Worm (Caenorhabditis elegans) whole organism, early embryonic: Measurements from ENCODE around the gene Y55D5A.4.

Experiments used
- B0310.2 ChIP-seq: sonication (generic microtip); optimal IDR thresholded peaks from 2 replicates; lab custom pipeline; 2016; ENCODE audit warnings: mild to moderate bottlenecking, missing genetic modification characterization, missing compliant biosample characterization
- F13C5.2 ChIP-seq: sonication (generic microtip); optimal IDR thresholded peaks from 2 replicates; lab custom pipeline; 2017; ENCODE audit warnings: mild to moderate bottlenecking, missing genetic modification characterization, inconsistent platforms, missing compliant biosample characterization
- aly-1 ChIP-seq: sonication (generic microtip); optimal IDR thresholded peaks from 2 replicates; lab custom pipeline; 2016; ENCODE audit warnings: missing genetic modification characterization, missing compliant biosample characterization
- ama-1 ChIP-seq: fragments of 150-350 bp; optimal IDR thresholded peaks from 2 replicates; lab custom pipeline; 2014
- ceh-13 ChIP-seq: fragments of 200-800 bp; sonication (Bioruptor generic); optimal IDR thresholded peaks from 2 replicates; lab custom pipeline; 2018; ENCODE audit warnings: mild to moderate bottlenecking, missing genetic modification characterization, missing compliant biosample characterization
- ceh-36 ChIP-seq: sonication (generic microtip); optimal IDR thresholded peaks from 2 replicates; lab custom pipeline; 2016; ENCODE audit warnings: missing genetic modification characterization, inconsistent platforms, missing compliant biosample characterization
- ets-7 ChIP-seq: sonication (generic microtip); optimal IDR thresholded peaks from 2 replicates; lab custom pipeline; 2016; ENCODE audit warnings: missing genotype, missing genetic modification characterization, missing compliant biosample characterization
- flt-1 ChIP-seq: fragments of 200-800 bp; sonication (Bioruptor generic); IDR thresholded peaks from 2 replicates; pipeline ENCODE4 v1.3.6; 2022; ENCODE audit warnings: missing genetic modification characterization, missing compliant biosample characterization
- hmbx-1 ChIP-seq: sonication (generic microtip); optimal IDR thresholded peaks from 2 replicates; lab custom pipeline; 2016; ENCODE audit warnings: mild to moderate bottlenecking, missing genetic modification characterization, missing compliant biosample characterization
- hmg-4 ChIP-seq: fragments of 200-800 bp; sonication (Bioruptor generic); optimal IDR thresholded peaks from 2 replicates; lab custom pipeline; 2018; ENCODE audit warnings: mild to moderate bottlenecking, missing genetic modification characterization, missing compliant biosample characterization
- hnd-1 ChIP-seq: sonication (generic microtip); optimal IDR thresholded peaks from 2 replicates; lab custom pipeline; 2016; ENCODE audit warnings: missing genetic modification characterization, missing compliant biosample characterization
- pes-1 ChIP-seq: fragments of 200-800 bp; sonication (Bioruptor generic); IDR thresholded peaks from 2 replicates; pipeline ENCODE4 v1.3.6; 2022; ENCODE audit warnings: missing genetic modification reagents, missing genetic modification characterization, missing compliant biosample characterization
- scrt-1 ChIP-seq: fragments of 200-800 bp; sonication (Bioruptor generic); IDR thresholded peaks from 2 replicates; pipeline ENCODE4 v1.3.6; 2022; ENCODE audit warnings: missing genetic modification characterization, missing compliant biosample characterization
- sea-1 ChIP-seq: fragments of 200-800 bp; sonication (Bioruptor generic); conservative IDR thresholded peaks from 2 replicates; pipeline ENCODE4 v1.3.6; 2022; ENCODE audit warnings: missing genetic modification characterization, missing compliant biosample characterization
- tbx-11 ChIP-seq: fragments of 200-800 bp; sonication (Bioruptor generic); IDR thresholded peaks from 2 replicates; pipeline ENCODE4 v1.3.6; 2022; ENCODE audit warnings: missing genetic modification characterization, missing compliant biosample characterization
- tbx-37 ChIP-seq: fragments of 200-800 bp; sonication (Bioruptor generic); conservative IDR thresholded peaks from 2 replicates; pipeline ENCODE4 v1.3.6; 2022; ENCODE audit warnings: missing genetic modification reagents, missing genetic modification characterization, missing compliant biosample characterization
- tra-4 ChIP-seq: sonication (generic microtip); optimal IDR thresholded peaks from 2 replicates; lab custom pipeline; 2017; ENCODE audit warnings: missing genetic modification characterization, missing compliant biosample characterization

Gene Y55D5A.4

ce11 chrIII:2961840-2962239 is 28.0 kb downstream of the Y55D5A.4 start:
- TF ChIP-seq ama-1 (lab: Kevin White, UChicago) (no peak), aly-1 (no peak), tbx-11 (GFP tag; lab: Robert Waterston, UW) (no peak), B0310.2 (tag; lab: Kevin White, UChicago) (no peak), ceh-13 (GFP tag; lab: Kevin White, UChicago) (no peak), ceh-36 (tag; lab: Kevin White, UChicago) (no peak), pes-1 (GFP tag; lab: Robert Waterston, UW) (no peak), hmbx-1 (no peak), scrt-1 (GFP tag; lab: Robert Waterston, UW) (no peak)

DNA sequence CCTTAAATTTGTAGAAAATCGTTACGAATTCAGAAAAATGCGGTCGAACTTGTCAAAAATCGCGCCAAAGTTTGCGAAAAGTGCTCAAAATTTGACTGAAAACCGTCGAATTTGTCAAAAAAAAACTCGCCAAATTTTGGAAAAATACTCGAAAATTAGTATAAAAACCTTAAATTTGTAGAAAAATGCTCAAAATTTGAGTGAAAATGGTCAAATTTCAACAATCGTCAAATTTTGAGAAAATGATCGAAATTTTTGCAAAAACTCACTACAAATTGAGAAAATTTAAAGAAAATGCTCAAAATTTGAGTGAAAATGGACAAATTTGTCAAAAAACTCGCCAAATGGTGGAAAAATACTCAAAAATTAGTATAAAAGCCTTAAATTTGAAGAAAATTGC is 37.4 kb downstream of the Y55D5A.4 start:
- no peak for TF ChIP-seq tbx-11 (GFP tag; lab: Robert Waterston, UW)
- no peak for TF ChIP-seq hmbx-1
- no peak for TF ChIP-seq hnd-1 (tag; lab: Kevin White, UChicago)
- TF ChIP-seq ceh-13 (GFP tag; lab: Kevin White, UChicago), result no peak
- no peak for TF ChIP-seq F13C5.2 (tag; lab: Kevin White, UChicago)
- no peak for TF ChIP-seq sea-1 (GFP tag; lab: Robert Waterston, UW)

DNA sequence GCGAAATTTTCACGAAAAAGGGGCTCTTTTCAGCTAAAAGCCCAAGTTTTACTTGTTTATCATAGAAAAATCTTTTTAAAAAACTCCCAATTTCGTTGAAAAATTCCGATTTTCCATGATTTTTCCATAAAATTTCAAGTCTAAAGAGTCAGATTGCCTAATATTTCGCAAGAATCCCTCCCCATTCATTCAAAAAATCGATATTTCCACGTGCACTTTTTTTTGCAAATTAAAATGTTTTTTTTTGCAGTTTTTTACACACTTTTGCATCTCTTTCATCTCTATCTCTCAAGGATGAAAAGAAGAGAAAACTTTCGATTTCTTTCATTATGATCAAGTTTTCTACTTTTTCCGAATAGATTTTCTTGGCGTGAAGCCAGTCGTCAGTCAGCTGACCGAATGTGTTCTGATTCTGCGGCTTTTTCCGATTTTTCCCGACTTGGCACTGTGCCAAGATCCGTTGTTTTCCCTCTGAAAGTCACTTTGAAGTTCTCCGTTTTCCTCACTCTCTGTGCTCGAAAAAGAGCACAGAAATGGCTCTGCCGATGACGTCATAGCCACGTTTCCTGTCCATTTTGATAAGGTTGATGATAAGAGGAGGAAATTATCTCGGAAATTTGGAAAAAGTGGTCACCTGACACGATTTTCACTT is 41.4 kb downstream of the Y55D5A.4 start:
- TF ChIP-seq tbx-37 (GFP tag; lab: Robert Waterston, UW), result no peak
- no peak for TF ChIP-seq tbx-11 (GFP tag; lab: Robert Waterston, UW)
- no peak for TF ChIP-seq sea-1 (GFP tag; lab: Robert Waterston, UW)
- TF ChIP-seq ceh-13 (GFP tag; lab: Kevin White, UChicago), result no peak
- TF ChIP-seq F13C5.2 (tag; lab: Kevin White, UChicago), result no peak
- TF ChIP-seq ama-1 (lab: Kevin White, UChicago), result no peak

DNA sequence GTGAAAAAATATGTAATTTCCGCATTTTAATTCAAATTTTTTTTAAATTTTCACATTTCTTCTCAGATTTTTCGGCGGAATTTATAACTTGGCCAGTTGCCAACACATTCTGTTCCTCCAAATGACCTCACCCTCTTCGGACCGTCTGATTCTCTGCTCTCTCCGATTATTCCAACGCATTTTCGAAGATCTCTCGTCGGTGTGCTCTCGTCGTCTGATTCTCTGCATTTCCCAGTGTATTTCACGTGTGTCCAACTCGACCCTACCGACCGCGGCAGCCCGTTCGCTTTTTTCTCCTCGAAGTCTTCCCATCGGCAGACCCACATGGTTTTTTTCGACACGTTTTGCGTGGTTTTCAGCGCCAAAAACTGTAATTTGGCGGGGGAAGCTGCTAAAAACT is 42.6 kb downstream of the Y55D5A.4 start:
- no peak for TF ChIP-seq scrt-1 (GFP tag; lab: Robert Waterston, UW)
- no peak for TF ChIP-seq ets-7 (tag; lab: Kevin White, UChicago)
- no peak for TF ChIP-seq tbx-11 (GFP tag; lab: Robert Waterston, UW)
- no peak for TF ChIP-seq tbx-37 (GFP tag; lab: Robert Waterston, UW)
- TF ChIP-seq sea-1 (GFP tag; lab: Robert Waterston, UW), result no peak

- TF ChIP-seq ceh-36 (tag; lab: Kevin White, UChicago), result no peak
- TF ChIP-seq hmg-4, result no peak
- TF ChIP-seq ceh-13 (GFP tag; lab: Kevin White, UChicago), result no peak
- TF ChIP-seq tbx-37 (GFP tag; lab: Robert Waterston, UW), result no peak
- TF ChIP-seq aly-1, result no peak
Measured at ce11 chrIII:2946626-2947168, 43.2 kb downstream of the Y55D5A.4 start, which contains the start of gene H05C05.1. Gene H05C05.1, plus strand, starts transcription at chrIII:2947118.

DNA sequence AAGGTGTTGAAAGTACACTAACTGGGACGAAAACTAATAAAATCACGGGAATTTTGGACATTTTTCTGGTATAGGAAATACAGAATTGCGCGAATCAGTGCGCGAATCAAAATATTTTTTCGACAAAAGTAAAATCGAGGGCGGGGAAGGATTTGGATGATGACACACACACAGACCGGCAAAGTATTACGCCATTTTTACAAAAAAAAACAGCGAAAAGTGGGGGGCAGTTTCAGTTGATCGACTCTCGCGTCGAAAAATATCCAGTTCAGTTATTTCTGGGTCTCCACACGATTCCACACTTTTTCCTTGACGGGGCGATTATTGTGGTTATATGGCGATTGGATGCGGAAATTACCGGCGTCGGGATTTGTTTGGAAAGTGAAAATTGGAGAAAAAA is 43.8 kb downstream of the Y55D5A.4 start, which contains the start of gene H05C05.4:
Gene H05C05.4, minus strand, starts transcription at position 101 of the 400 bp plus-strand sequence.
- no peak for TF ChIP-seq pes-1 (GFP tag; lab: Robert Waterston, UW)
- no peak for TF ChIP-seq tra-4
- TF ChIP-seq ceh-36 (tag; lab: Kevin White, UChicago), result no peak
- no peak for TF ChIP-seq ama-1 (lab: Kevin White, UChicago)
- no peak for TF ChIP-seq F13C5.2 (tag; lab: Kevin White, UChicago)
- TF ChIP-seq flt-1 (GFP tag; lab: Robert Waterston, UW), result no peak
- no peak for TF ChIP-seq ceh-13 (GFP tag; lab: Kevin White, UChicago)
- TF ChIP-seq tbx-37 (GFP tag; lab: Robert Waterston, UW), result no peak
- TF ChIP-seq B0310.2 (tag; lab: Kevin White, UChicago), result no peak
- no peak for TF ChIP-seq tbx-11 (GFP tag; lab: Robert Waterston, UW)
- no peak for TF ChIP-seq hmg-4
- TF ChIP-seq hmbx-1, result no peak
- no peak for TF ChIP-seq hnd-1 (tag; lab: Kevin White, UChicago)
- no peak for TF ChIP-seq ets-7 (tag; lab: Kevin White, UChicago)
- no peak for TF ChIP-seq sea-1 (GFP tag; lab: Robert Waterston, UW)
- no peak for TF ChIP-seq aly-1
- no peak for TF ChIP-seq scrt-1 (GFP tag; lab: Robert Waterston, UW)

DNA sequence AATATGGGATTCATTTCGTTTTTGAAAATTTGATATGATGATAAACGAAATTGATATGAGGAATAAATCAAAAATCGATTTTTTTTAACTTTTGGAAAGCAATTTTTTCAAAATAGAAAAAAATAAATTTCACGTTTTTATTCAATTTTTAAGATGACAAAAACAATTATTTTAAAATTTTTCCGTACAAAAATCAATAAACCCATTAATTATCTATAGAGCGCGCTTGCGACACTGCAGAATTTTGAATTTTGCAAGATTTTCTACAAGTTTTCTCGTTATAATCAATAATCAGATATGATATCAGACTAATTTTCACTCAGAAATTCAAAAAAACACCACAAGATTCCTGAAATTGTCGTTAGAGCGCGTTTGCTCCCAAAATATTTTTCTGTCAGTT is 45.9 kb downstream of the Y55D5A.4 start, which contains the start of gene R10F2.6:
Gene R10F2.6, minus strand, starts transcription at position 101 of the 400 bp plus-strand sequence.
- no peak for TF ChIP-seq tbx-37 (GFP tag; lab: Robert Waterston, UW)
- no peak for TF ChIP-seq ets-7 (tag; lab: Kevin White, UChicago)
- no peak for TF ChIP-seq hmbx-1
- no peak for TF ChIP-seq aly-1
- no peak for TF ChIP-seq hnd-1 (tag; lab: Kevin White, UChicago)
- no peak for TF ChIP-seq hmg-4
- TF ChIP-seq ama-1 (lab: Kevin White, UChicago), result no peak

DNA sequence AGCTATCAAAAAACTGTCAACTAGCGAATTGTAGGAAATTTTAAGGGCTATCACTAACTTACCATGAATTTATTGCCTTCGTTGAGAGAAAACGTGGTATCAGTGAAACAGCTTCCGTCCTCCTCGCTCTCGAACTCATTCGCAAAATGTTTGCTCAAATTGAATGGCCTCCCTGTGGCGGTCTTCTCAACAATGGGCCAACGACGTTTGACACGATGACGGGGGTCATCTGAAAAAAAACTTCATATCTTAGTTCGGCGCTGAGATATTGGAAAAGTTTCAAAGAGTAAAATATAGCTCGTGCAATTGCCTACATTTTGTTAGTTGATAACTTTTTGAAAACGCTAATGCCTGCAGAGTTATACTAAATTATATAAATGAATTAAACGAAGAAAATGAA is 48.3 kb downstream of the Y55D5A.4 start:
- TF ChIP-seq ets-7 (tag; lab: Kevin White, UChicago) (no peak), flt-1 (GFP tag; lab: Robert Waterston, UW) (no peak), pes-1 (GFP tag; lab: Robert Waterston, UW) (no peak)
